Fruit fly (Drosophila melanogaster): ENCODE results near the gene Elp6.

DNA sequence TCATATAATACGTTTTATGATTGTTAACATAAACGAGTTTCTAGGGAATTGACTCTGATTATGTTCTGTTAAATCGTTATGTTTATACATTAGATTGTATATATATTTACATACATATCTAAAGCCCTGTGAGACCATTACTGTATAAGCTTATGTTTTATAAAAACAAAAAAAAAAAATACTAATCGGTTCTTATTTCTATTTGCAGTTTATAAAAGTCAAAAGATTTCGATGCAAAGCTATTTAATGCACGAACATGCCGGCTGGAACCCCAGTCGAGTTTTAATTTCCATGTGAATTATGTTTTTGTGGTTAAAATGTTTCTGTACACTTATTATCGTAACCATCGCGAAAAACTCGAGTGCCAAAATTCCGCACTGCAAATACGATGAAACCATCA lies 13.3 kb downstream of the Elp6 start, which contains the start of gene mthl12:
- TF ChIP-seq cic (GFP tag; optimal IDR thresholded peaks at IDR 0.05) (no peak), Crg-1 (GFP tag; optimal IDR thresholded peaks at IDR 0.05) (no peak), ovo (GFP tag; optimal IDR thresholded peaks at IDR 0.05) (no peak)
